Worm (Caenorhabditis elegans) whole organism, midembryonic: ENCODE results near the gene madf-3.

Source experiments
- T22C8.4 ChIP-seq: fragments of 200-800 bp; sonication (Bioruptor generic); IDR thresholded peaks from 2 replicates; pipeline ENCODE4 v1.3.6; 2022; ENCODE audit warnings: missing genetic modification characterization, missing compliant biosample characterization
- cog-1 ChIP-seq: sonication (generic microtip); optimal IDR thresholded peaks from 2 replicates; lab custom pipeline; 2016; ENCODE audit warnings: missing genetic modification characterization, missing compliant biosample characterization
- flt-1 ChIP-seq: fragments of 200-800 bp; sonication (Bioruptor generic); IDR thresholded peaks from 2 replicates; pipeline ENCODE4 v1.3.6; 2022; ENCODE audit warnings: missing genetic modification characterization, missing compliant biosample characterization
- klf-2 ChIP-seq: fragments of 200-800 bp; sonication (Bioruptor generic); conservative IDR thresholded peaks from 2 replicates; pipeline ENCODE4 v1.3.6; 2022; ENCODE audit warnings: missing genetic modification reagents, missing genetic modification characterization, missing compliant biosample characterization
- med-1 ChIP-seq: sonication (generic microtip); optimal IDR thresholded peaks from 2 replicates; lab custom pipeline; 2017; ENCODE audit warnings: missing genetic modification characterization, mild to moderate bottlenecking, missing compliant biosample characterization, antibody characterized with exemption, missing genetic modification reagents; ENCODE audit not compliant: insufficient read depth
- ref-1 ChIP-seq: fragments of 200-800 bp; sonication (Bioruptor generic); conservative IDR thresholded peaks from 2 replicates; pipeline ENCODE4 v1.3.6; 2022; ENCODE audit warnings: missing genetic modification reagents, missing genetic modification characterization, missing compliant biosample characterization
- tab-1 ChIP-seq: fragments of 200-800 bp; sonication (Bioruptor generic); IDR thresholded peaks from 2 replicates; pipeline ENCODE4 v1.3.6; 2022; ENCODE audit warnings: missing genetic modification characterization, missing compliant biosample characterization
- ztf-23 ChIP-seq: fragments of 200-800 bp; sonication (Bioruptor generic); IDR thresholded peaks from 2 replicates; pipeline ENCODE4 v1.3.6; 2022; ENCODE audit warnings: missing genetic modification reagents, missing genetic modification characterization, missing compliant biosample characterization
- ztf-29 ChIP-seq: fragments of 200-800 bp; sonication (Bioruptor generic); IDR thresholded peaks from 2 replicates; pipeline ENCODE4 v1.3.6; 2022; ENCODE audit warnings: missing genetic modification reagents, missing genetic modification characterization, missing compliant biosample characterization

The madf-3 gene

DNA sequence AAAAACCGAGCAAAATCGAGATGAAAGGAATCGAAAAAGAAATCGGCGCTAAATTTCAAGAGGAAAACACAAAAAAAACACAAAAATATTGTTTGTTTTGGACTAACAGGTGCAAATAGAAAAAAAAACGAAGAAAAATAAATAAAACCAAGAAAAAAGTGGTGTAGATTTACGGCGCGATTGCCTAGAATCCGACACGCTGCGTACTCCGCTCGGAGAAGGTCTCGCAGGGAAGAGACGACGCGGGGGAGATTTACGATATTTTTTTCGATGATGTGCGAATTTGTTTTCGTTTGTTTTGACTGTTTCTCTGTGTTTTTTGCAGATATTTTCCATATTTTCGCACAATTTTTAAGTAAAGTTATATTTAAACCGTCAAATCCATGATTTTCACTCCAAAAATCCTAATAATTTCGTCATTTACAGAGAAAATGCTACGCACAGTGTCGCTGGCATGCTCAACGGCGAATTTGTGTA lies 35.3 kb upstream of the madf-3 start, which contains the start of gene sco-1:
Gene sco-1, plus strand, starts transcription at position 427 of the 477 bp plus-strand sequence.
- TF ChIP-seq tab-1 (GFP tag; lab: Robert Waterston, UW) (no peak), ref-1 (GFP tag; lab: Robert Waterston, UW) (no peak), cog-1 (peak; percentile 25), ztf-23 (peak; percentile 77), T22C8.4 (0 out of 2 replicates have a peak, but pooled peaks have one; percentile 48), flt-1 (GFP tag; lab: Robert Waterston, UW) (peak; percentile 83), med-1 (no peak), klf-2 (GFP tag; lab: Robert Waterston, UW) (no peak)

- no peak for TF ChIP-seq flt-1 (GFP tag; lab: Robert Waterston, UW)
- no peak for TF ChIP-seq cog-1
- TF ChIP-seq med-1, result no peak
- no peak for TF ChIP-seq ztf-23
- TF ChIP-seq ztf-29 (GFP tag; lab: Robert Waterston, UW), result no peak
- TF ChIP-seq T22C8.4, result no peak
- TF ChIP-seq tab-1 (GFP tag; lab: Robert Waterston, UW), result no peak
- no peak for TF ChIP-seq ref-1 (GFP tag; lab: Robert Waterston, UW)
- no peak for TF ChIP-seq klf-2 (GFP tag; lab: Robert Waterston, UW)
Observed at ce11 chrII:4301307-4301706, 33.2 kb upstream of the madf-3 start, which contains the start of gene gtf-2F1. Gene gtf-2F1, plus strand, starts transcription at chrII:4301607.

ce11 chrII:4306921-4307630 lies 27.5 kb upstream of the madf-3 start, which contains the start of gene Y52E8A.3:
Gene Y52E8A.3, minus strand, starts transcription at chrII:4306971.
- no peak for TF ChIP-seq T22C8.4
- TF ChIP-seq flt-1 (GFP tag; lab: Robert Waterston, UW), result no peak
- no peak for TF ChIP-seq ztf-23
- no peak for TF ChIP-seq ztf-29 (GFP tag; lab: Robert Waterston, UW)
- no peak for TF ChIP-seq klf-2 (GFP tag; lab: Robert Waterston, UW)
- TF ChIP-seq ref-1 (GFP tag; lab: Robert Waterston, UW), result no peak
- TF ChIP-seq tab-1 (GFP tag; lab: Robert Waterston, UW), result no peak
- TF ChIP-seq cog-1, result no peak
- TF ChIP-seq med-1, result no peak

ce11 chrII:4309112-4309511 lies 25.4 kb upstream of the madf-3 start:
- TF ChIP-seq ztf-23, result 0 out of 2 replicates have a peak, but pooled peaks have one; percentile 11

- TF ChIP-seq T22C8.4 (no peak), ref-1 (GFP tag; lab: Robert Waterston, UW) (no peak), klf-2 (GFP tag; lab: Robert Waterston, UW) (no peak), tab-1 (GFP tag; lab: Robert Waterston, UW) (no peak), ztf-29 (GFP tag; lab: Robert Waterston, UW) (no peak), cog-1 (no peak), med-1 (no peak), ztf-23 (no peak), flt-1 (GFP tag; lab: Robert Waterston, UW) (no peak)
Observed at ce11 chrII:4312115-4312514, 22.4 kb upstream of the madf-3 start, which contains the start of gene plep-1. Gene plep-1, minus strand, starts transcription at chrII:4312215.

- TF ChIP-seq tab-1 (GFP tag; lab: Robert Waterston, UW) (no peak), cog-1 (no peak), klf-2 (GFP tag; lab: Robert Waterston, UW) (no peak), med-1 (no peak), ref-1 (GFP tag; lab: Robert Waterston, UW) (no peak), T22C8.4 (no peak), flt-1 (GFP tag; lab: Robert Waterston, UW) (no peak)
Observed at ce11 chrII:4316011-4316410, 18.5 kb upstream of the madf-3 start, which contains the start of gene srw-40. Gene srw-40, minus strand, starts transcription at chrII:4316111.

DNA sequence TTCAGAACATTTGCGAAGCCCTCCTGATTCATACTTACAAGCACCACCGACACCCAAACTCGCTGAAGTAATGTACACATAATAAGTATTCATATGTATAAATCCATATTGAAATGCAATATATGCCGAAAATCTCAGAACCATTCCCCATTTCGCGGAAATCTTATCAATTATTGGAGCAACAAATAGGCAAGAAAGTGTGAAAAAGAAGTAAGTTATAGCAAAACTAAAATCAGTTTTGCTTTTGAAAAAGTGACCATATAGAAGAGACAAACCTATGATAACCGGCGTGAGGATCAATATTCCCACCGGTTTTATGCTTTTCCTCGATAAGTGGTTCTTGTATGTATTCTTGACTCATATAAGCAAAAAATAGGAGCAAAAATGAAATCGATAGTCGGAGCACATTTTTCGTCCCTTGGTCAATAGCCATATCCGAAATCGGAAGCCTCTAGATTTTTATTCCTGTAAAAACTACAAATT lies 15.0 kb upstream of the madf-3 start, which contains the start of gene Y52E8A.6:
Gene Y52E8A.6, minus strand, starts transcription at position 433 of the 483 bp plus-strand sequence.
- TF ChIP-seq cog-1, result no peak
- no peak for TF ChIP-seq ztf-23
- TF ChIP-seq ztf-29 (GFP tag; lab: Robert Waterston, UW), result no peak
- no peak for TF ChIP-seq T22C8.4
- no peak for TF ChIP-seq med-1
- TF ChIP-seq klf-2 (GFP tag; lab: Robert Waterston, UW), result no peak
- TF ChIP-seq ref-1 (GFP tag; lab: Robert Waterston, UW), result no peak
- TF ChIP-seq flt-1 (GFP tag; lab: Robert Waterston, UW), result no peak
- no peak for TF ChIP-seq tab-1 (GFP tag; lab: Robert Waterston, UW)

DNA sequence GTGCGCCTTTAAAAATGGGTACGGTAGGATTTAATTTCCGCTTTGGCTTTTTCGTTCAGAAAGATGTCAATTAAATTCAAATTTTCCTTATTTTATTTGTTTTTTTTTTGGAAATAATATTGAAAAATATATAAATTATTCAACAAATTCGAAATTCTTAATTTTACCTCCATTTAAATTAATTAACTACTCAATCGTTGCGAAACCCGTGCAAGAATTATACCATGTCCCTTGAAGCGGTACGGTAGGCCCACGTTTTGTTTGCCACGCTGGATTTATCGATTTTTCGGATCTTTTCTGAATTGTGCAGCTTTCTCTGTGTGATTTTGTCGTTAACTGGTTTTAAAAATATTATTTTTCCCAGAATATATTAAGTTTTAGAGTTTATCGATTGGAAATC lies 14.1 kb upstream of the madf-3 start, which contains the start of gene Y52E8A.2:
Gene Y52E8A.2, plus strand, starts transcription at position 382 of the 400 bp plus-strand sequence.
- no peak for TF ChIP-seq tab-1 (GFP tag; lab: Robert Waterston, UW)
- TF ChIP-seq T22C8.4, result no peak
- TF ChIP-seq ztf-23, result no peak
- TF ChIP-seq med-1, result no peak
- no peak for TF ChIP-seq ztf-29 (GFP tag; lab: Robert Waterston, UW)

DNA sequence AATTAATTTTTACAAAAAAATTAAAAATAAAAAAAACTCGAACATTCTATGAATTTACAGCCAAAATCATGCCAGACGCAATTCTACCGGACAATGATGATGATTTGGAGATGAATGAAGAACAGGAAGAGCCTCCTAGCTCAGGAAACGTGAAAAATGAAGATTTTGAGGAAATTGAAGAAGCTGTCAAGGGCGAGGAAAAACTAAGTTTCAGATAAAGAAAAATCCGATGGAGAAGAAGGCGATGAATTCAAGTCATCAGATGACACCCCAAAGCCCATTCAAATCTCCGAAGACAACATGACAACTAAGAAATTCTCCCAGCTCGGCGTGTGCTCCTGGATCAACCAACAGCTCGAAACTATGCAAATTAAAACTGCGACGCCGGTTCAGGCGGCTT lies 12.8 kb upstream of the madf-3 start, which contains the start of gene Y52E8A.1:
Gene Y52E8A.1, plus strand, starts transcription at position 301 of the 400 bp plus-strand sequence.
- TF ChIP-seq klf-2 (GFP tag; lab: Robert Waterston, UW), result no peak
- TF ChIP-seq ztf-29 (GFP tag; lab: Robert Waterston, UW), result no peak
- no peak for TF ChIP-seq ztf-23
- TF ChIP-seq ref-1 (GFP tag; lab: Robert Waterston, UW), result no peak
- TF ChIP-seq med-1, result no peak
- no peak for TF ChIP-seq tab-1 (GFP tag; lab: Robert Waterston, UW)
- no peak for TF ChIP-seq cog-1
- TF ChIP-seq flt-1 (GFP tag; lab: Robert Waterston, UW), result no peak
- no peak for TF ChIP-seq T22C8.4

DNA sequence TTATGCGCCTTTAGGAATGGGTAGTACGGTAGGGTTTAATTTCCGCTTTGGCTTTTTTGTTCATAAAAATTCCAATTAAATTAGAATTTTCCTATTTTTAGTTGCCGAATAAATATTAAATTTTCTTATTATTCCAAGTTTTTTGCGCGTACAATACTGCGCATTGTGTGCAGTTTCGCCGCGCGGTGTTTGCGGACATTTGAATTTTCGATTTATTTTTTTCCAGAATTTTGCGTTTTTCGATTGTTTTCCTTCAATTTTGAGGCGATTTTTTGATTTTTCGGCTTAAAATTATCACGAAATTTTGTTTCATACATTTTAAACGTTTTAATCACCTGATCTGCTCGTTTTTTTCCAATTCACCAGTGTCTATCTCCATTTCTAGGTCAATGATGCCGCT lies 11.7 kb upstream of the madf-3 start, which contains the start of gene H20J04.6:
Gene H20J04.6, plus strand, starts transcription at position 386 of the 400 bp plus-strand sequence.
- TF ChIP-seq ztf-23 (no peak), flt-1 (GFP tag; lab: Robert Waterston, UW) (no peak), med-1 (no peak), ref-1 (GFP tag; lab: Robert Waterston, UW) (no peak), ztf-29 (GFP tag; lab: Robert Waterston, UW) (no peak), T22C8.4 (no peak), klf-2 (GFP tag; lab: Robert Waterston, UW) (no peak), cog-1 (no peak), tab-1 (GFP tag; lab: Robert Waterston, UW) (no peak)
